Fruit fly (Drosophila melanogaster): Measurements from ENCODE around the gene CG43998.
A peak's percentile ranks its signal among the peaks of the same experiment; 100 is the strongest.

CG43998 gene

dm6 chr3R:23941643-23942424 lies 13.0 kb upstream of the CG43998 start (continued):
- peak; percentile 57; the same call in 2 of the 3 replicates for TF ChIP-seq CG8119 (GFP tag; IDR thresholded peaks at IDR 0.05)
- TF ChIP-seq dac (GFP tag; optimal IDR thresholded peaks at IDR 0.05), result no peak

dm6 chr3R:23940840-23941364 lies 12.1 kb upstream of the CG43998 start:
- TF ChIP-seq Sox102F (GFP tag; optimal IDR thresholded peaks at IDR 0.05), result no peak
- no peak for TF ChIP-seq CG32006 (GFP tag; optimal IDR thresholded peaks at IDR 0.05)
- no peak for TF ChIP-seq CG3919 (GFP tag; optimal IDR thresholded peaks at IDR 0.05)
- no peak for TF ChIP-seq vri (GFP tag; optimal IDR thresholded peaks at IDR 0.05)
- TF ChIP-seq fkh (GFP tag; optimal IDR thresholded peaks at IDR 0.05), result no peak

- TF ChIP-seq CG10669 (GFP tag; optimal IDR thresholded peaks at IDR 0.05) (peak; percentile 4), achi (GFP tag; optimal IDR thresholded peaks at IDR 0.05) (no peak), CG32006 (GFP tag; optimal IDR thresholded peaks at IDR 0.05) (peak; percentile 38), OdsH (GFP tag; optimal IDR thresholded peaks at IDR 0.05) (peak; percentile 17), esn (GFP tag; optimal IDR thresholded peaks at IDR 0.05) (no peak), fd59A (GFP tag; optimal IDR thresholded peaks at IDR 0.05) (no peak), net (GFP tag; optimal IDR thresholded peaks at IDR 0.05) (peak; percentile 4), CG10631 (GFP tag; optimal IDR thresholded peaks at IDR 0.05) (no peak), CG16779 (tag; optimal IDR thresholded peaks at IDR 0.05) (peak; percentile 40), ss (GFP tag; optimal IDR thresholded peaks at IDR 0.05) (no peak), fd85E (GFP tag; optimal IDR thresholded peaks at IDR 0.05) (no peak), Blimp-1 (GFP tag; optimal IDR thresholded peaks at IDR 0.05) (no peak), CG15336 (GFP tag; IDR thresholded peaks at IDR 0.05) (peak; percentile 43; the same call in 1 of the 2 replicates), Eip78C (GFP tag) (peak; percentile 61), lz (GFP tag; optimal IDR thresholded peaks at IDR 0.05) (no peak), CG6163 (GFP tag; IDR thresholded peaks at IDR 0.05) (0 out of 3 replicates have a peak, but pooled peaks have one; percentile 7), acj6 (GFP tag; optimal IDR thresholded peaks at IDR 0.05) (peak; percentile 6), eg (GFP tag; IDR thresholded peaks at IDR 0.05) (peak; percentile 49; the same call in 2 of the 3 replicates), vri (GFP tag; optimal IDR thresholded peaks at IDR 0.05) (no peak), Hr38 (GFP tag; optimal IDR thresholded peaks at IDR 0.05) (peak; percentile 35), CG8119 (GFP tag; IDR thresholded peaks at IDR 0.05) (peak; percentile 45; the same call in 1 of the 3 replicates), fkh (GFP tag; optimal IDR thresholded peaks at IDR 0.05) (peak; percentile 96), CG6854 (GFP tag; optimal IDR thresholded peaks at IDR 0.05) (no peak), CG6276 (GFP tag; optimal IDR thresholded peaks at IDR 0.05) (peak; percentile 3)
These were observed 11.4 kb upstream of the CG43998 start for dm6 chr3R:23939921-23940839.

dm6 chr3R:23938564-23939122 lies 9.8 kb upstream of the CG43998 start:
- no peak for TF ChIP-seq ss (GFP tag; optimal IDR thresholded peaks at IDR 0.05)
- TF ChIP-seq Blimp-1 (GFP tag; optimal IDR thresholded peaks at IDR 0.05), result no peak
- no peak for TF ChIP-seq CG6792 (GFP tag; optimal IDR thresholded peaks at IDR 0.05)
- TF ChIP-seq Eip78C (GFP tag), result peak; percentile 17
- no peak for TF ChIP-seq Ets21C (GFP tag; optimal IDR thresholded peaks at IDR 0.05)
- TF ChIP-seq OdsH (GFP tag; optimal IDR thresholded peaks at IDR 0.05), result no peak
- TF ChIP-seq CG6276 (GFP tag; optimal IDR thresholded peaks at IDR 0.05), result no peak
- TF ChIP-seq vri (GFP tag; optimal IDR thresholded peaks at IDR 0.05), result peak; percentile 84
- no peak for TF ChIP-seq CG7368 (GFP tag; optimal IDR thresholded peaks at IDR 0.05)
- TF ChIP-seq lz (GFP tag; optimal IDR thresholded peaks at IDR 0.05), result no peak
- no peak for TF ChIP-seq CG31627 (GFP tag; optimal IDR thresholded peaks at IDR 0.05)
- no peak for TF ChIP-seq esn (GFP tag; optimal IDR thresholded peaks at IDR 0.05)
- no peak for TF ChIP-seq fkh (GFP tag; optimal IDR thresholded peaks at IDR 0.05)
- TF ChIP-seq CG6854 (GFP tag; optimal IDR thresholded peaks at IDR 0.05), result no peak
- TF ChIP-seq CG15336 (GFP tag; IDR thresholded peaks at IDR 0.05), result 0 out of 2 replicates have a peak, but pooled peaks have one; percentile 8
- no peak for TF ChIP-seq Sox102F (GFP tag; optimal IDR thresholded peaks at IDR 0.05)
- no peak for TF ChIP-seq spab (GFP tag; optimal IDR thresholded peaks at IDR 0.05)
- TF ChIP-seq CG1621 (tag; optimal IDR thresholded peaks at IDR 0.05), result no peak
- no peak for TF ChIP-seq dsx (GFP tag; optimal IDR thresholded peaks at IDR 0.05; ENCODE audit: poor library complexity, severe bottlenecking)
- no peak for TF ChIP-seq Ets96B (tag; optimal IDR thresholded peaks at IDR 0.05)

Data from whole organism, prepupa.